Fruit fly (Drosophila melanogaster) whole organism, embryonic: ENCODE data around the gene CG43203.

Experiments used
- CG10543 ChIP-seq: fragments of 200-800 bp; sonication (Bioruptor generic); optimal IDR thresholded peaks from 3 replicates; lab custom pipeline; 2017; ENCODE audit warnings: missing biosample characterization, mild to moderate bottlenecking, missing genetic modification characterization, moderate library complexity
- CG13287 ChIP-seq: fragments of 200-800 bp; sonication (Bioruptor generic); IDR thresholded peaks from 2 replicates; pipeline ENCODE4 v1.3.6; 2022; ENCODE audit warnings: missing biosample characterization, missing genetic modification characterization; ENCODE audit not compliant: partially characterized antibody
- CG2202 ChIP-seq: fragments of 200-800 bp; sonication (Bioruptor generic); optimal IDR thresholded peaks from 2 replicates; lab custom pipeline; 2018; ENCODE audit warnings: missing biosample characterization, mild to moderate bottlenecking, missing genetic modification characterization
- CG6175 ChIP-seq: fragments of 200-800 bp; sonication (Bioruptor generic); IDR thresholded peaks from 3 replicates; pipeline ENCODE4 v1.3.6; 2022; ENCODE audit warnings: missing biosample characterization, missing genetic modification characterization
- CG6689 ChIP-seq: fragments of 200-800 bp; sonication (Bioruptor generic); IDR thresholded peaks from 2 replicates; pipeline ENCODE4 v1.3.6; 2022; ENCODE audit warnings: missing biosample characterization, missing genetic modification characterization
- Dll ChIP-seq: fragments of 200-800 bp; sonication (Bioruptor generic); IDR thresholded peaks from 4 replicates; pipeline ENCODE4 v1.3.6; 2022; ENCODE audit warnings: missing biosample characterization, missing genetic modification characterization; ENCODE audit not compliant: partially characterized antibody
- Meics ChIP-seq: fragments of 200-800 bp; sonication (Bioruptor generic); optimal IDR thresholded peaks from 2 replicates; lab custom pipeline; 2017; ENCODE audit warnings: missing biosample characterization, mild to moderate bottlenecking, missing genetic modification characterization
- Nf-YC ChIP-seq: fragments of 200-800 bp; optimal IDR thresholded peaks from 3 replicates; lab custom pipeline; 2019; ENCODE audit warnings: missing biosample characterization, mild to moderate bottlenecking, missing genetic modification characterization, moderate library complexity
- Sry-δ ChIP-seq: fragments of 200-800 bp; sonication (Bioruptor generic); optimal IDR thresholded peaks from 2 replicates; lab custom pipeline; 2016; ENCODE audit warnings: missing biosample characterization, missing genetic modification characterization
- aop ChIP-seq: fragments of 200-800 bp; sonication (Bioruptor generic); IDR thresholded peaks from 2 replicates; pipeline ENCODE4 v1.3.6; 2022; ENCODE audit warnings: missing biosample characterization, missing genetic modification characterization
- chn ChIP-seq: fragments of 200-800 bp; sonication (Bioruptor generic); optimal IDR thresholded peaks from 2 replicates; lab custom pipeline; 2016; ENCODE audit warnings: missing biosample characterization, missing genetic modification characterization
- pzg ChIP-seq: fragments of 200-800 bp; sonication (Bioruptor generic); optimal IDR thresholded peaks from 3 replicates; lab custom pipeline; 2018; ENCODE audit warnings: missing biosample characterization, mild to moderate bottlenecking, missing genetic modification characterization, moderate library complexity
- sna ChIP-seq: fragments of 200-800 bp; sonication (Bioruptor generic); IDR thresholded peaks from 2 replicates; pipeline ENCODE4 v1.3.6; 2022; ENCODE audit warnings: missing biosample characterization, missing genetic modification characterization; ENCODE audit not compliant: partially characterized antibody
- stwl ChIP-seq: fragments of 200-800 bp; sonication (Bioruptor generic); optimal IDR thresholded peaks from 3 replicates; lab custom pipeline; 2018; ENCODE audit warnings: missing biosample characterization, mild to moderate bottlenecking, missing genetic modification characterization, moderate library complexity

CG43203 gene

dm6 chr3R:19404296-19404695, 50.4 kb downstream of the CG43203 start (continued):
- TF ChIP-seq CG13287 (peak; percentile 15; the same call in 1 of the 2 replicates), Sry-δ (peak; percentile 6), Dll (GFP tag; lab: Robert Waterston, UW) (0 out of 4 replicates have a peak, but pooled peaks have one; percentile 35), aop (GFP tag; lab: Robert Waterston, UW) (no peak), CG6689 (GFP tag; lab: Robert Waterston, UW) (peak; percentile 36; the same call in 1 of the 2 replicates), stwl (tag; lab: Kevin White, UChicago) (peak; percentile 42), Nf-YC (tag; lab: Kevin White, UChicago) (no peak), sna (GFP tag; lab: Robert Waterston, UW) (peak; percentile 48; the same call in 1 of the 2 replicates), CG10543 (no peak), Meics (no peak), chn (GFP tag; lab: Kevin White, UChicago) (no peak), CG6175 (GFP tag; lab: Robert Waterston, UW) (peak; percentile 66; the same call in 2 of the 3 replicates), CG2202 (tag; lab: Kevin White, UChicago) (no peak), pzg (peak; percentile 16)
